Fruit fly (Drosophila melanogaster) whole organism, pupa: Measurements from ENCODE around the gene CG16749.

Experiments used
- CG10348 ChIP-seq: fragments of 200-800 bp; sonication (Bioruptor generic); IDR thresholded peaks from 2 replicates; pipeline ENCODE4 v1.3.6; 2022; ENCODE audit warnings: missing biosample characterization, missing genetic modification characterization
- CG14655 ChIP-seq: fragments of 200-800 bp; sonication (Bioruptor generic); optimal IDR thresholded peaks from 3 replicates; lab custom pipeline; 2017; ENCODE audit warnings: mild to moderate bottlenecking, missing biosample characterization, missing genetic modification reagents, missing genetic modification characterization
- CG15710 ChIP-seq: fragments of 200-800 bp; sonication (Bioruptor generic); optimal IDR thresholded peaks from 2 replicates; lab custom pipeline; 2018; ENCODE audit warnings: missing biosample characterization, mild to moderate bottlenecking, missing genetic modification characterization, moderate library complexity
- CG32121 ChIP-seq: fragments of 200-800 bp; sonication (Bioruptor generic); IDR thresholded peaks from 2 replicates; pipeline ENCODE4 v1.3.6; 2022; ENCODE audit warnings: missing biosample characterization, missing genetic modification characterization
- CG34367 ChIP-seq: fragments of 200-800 bp; sonication (Bioruptor generic); optimal IDR thresholded peaks from 2 replicates; lab custom pipeline; 2018; ENCODE audit warnings: missing biosample characterization, mild to moderate bottlenecking, missing genetic modification characterization
- CG8159 ChIP-seq: fragments of 200-800 bp; sonication (Bioruptor generic); optimal IDR thresholded peaks from 3 replicates; lab custom pipeline; 2018; ENCODE audit warnings: missing biosample characterization, mild to moderate bottlenecking, missing genetic modification characterization, moderate library complexity
- CG8301 ChIP-seq: fragments of 200-800 bp; sonication (Bioruptor generic); optimal IDR thresholded peaks from 2 replicates; lab custom pipeline; 2018; ENCODE audit warnings: missing biosample characterization, mild to moderate bottlenecking, missing genetic modification characterization
- EcR ChIP-seq: fragments of 200-800 bp; sonication (Bioruptor generic); optimal IDR thresholded peaks from 3 replicates; lab custom pipeline; 2019; ENCODE audit warnings: missing biosample characterization, missing genetic modification characterization, mild to moderate bottlenecking, moderate library complexity, missing genetic modification reagents
- Ets98B ChIP-seq: fragments of 200-800 bp; sonication (Bioruptor generic); IDR thresholded peaks from 2 replicates; pipeline ENCODE4 v1.3.6; 2022; ENCODE audit warnings: missing biosample characterization, missing genetic modification characterization
- Snoo ChIP-seq: fragments of 200-800 bp; sonication (Bioruptor generic); optimal IDR thresholded peaks from 3 replicates; lab custom pipeline; 2017; ENCODE audit warnings: missing biosample characterization, mild to moderate bottlenecking, missing genetic modification characterization, inconsistent platforms
- fd96Ca ChIP-seq: fragments of 200-800 bp; sonication (Bioruptor generic); IDR thresholded peaks from 3 replicates; pipeline ENCODE4 v1.3.6; 2022; ENCODE audit warnings: missing biosample characterization, missing genetic modification characterization

DNA sequence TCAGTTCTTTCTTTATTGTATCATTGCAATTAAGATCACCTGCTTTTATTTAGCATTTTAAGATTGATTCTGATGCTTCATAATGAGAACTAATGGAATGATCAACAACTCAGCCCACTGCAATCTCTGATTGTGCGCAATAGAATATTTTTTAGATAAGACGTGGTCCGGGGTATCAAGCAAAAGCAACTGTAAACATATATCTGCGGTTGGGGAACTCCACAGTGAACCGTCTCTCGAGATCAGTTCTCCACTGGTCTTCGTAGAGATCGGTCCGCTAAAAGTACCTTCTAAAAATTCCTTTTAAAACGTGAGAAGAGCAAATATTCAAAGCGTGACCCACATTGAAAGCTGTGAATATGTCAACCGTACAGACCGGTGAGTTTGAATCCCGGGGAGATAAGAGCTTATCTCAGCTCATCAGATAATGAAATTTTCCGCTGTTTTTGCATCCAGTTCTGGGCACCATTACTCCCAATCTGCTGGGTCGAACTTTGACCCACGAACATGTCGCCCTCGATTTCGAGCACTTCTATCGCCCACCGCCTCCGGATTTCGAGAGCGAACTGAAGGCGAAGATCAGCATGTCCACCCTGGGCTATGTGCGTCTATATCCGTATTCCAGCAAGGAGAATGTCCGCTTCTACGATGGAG is 31.5 kb upstream of the CG16749 start, which contains the start of gene CG18473:
- TF ChIP-seq EcR (GFP tag; lab: Kevin White, UChicago) (no peak), CG32121 (no peak), fd96Ca (GFP tag; lab: Robert Waterston, UW) (no peak), CG14655 (GFP tag; lab: Kevin White, UChicago) (no peak), CG10348 (GFP tag; lab: Robert Waterston, UW) (no peak), CG34367 (no peak), Ets98B (GFP tag; lab: Robert Waterston, UW) (no peak), CG8159 (no peak), CG15710 (tag; lab: Kevin White, UChicago) (no peak), CG8301 (tag; lab: Kevin White, UChicago) (no peak), Snoo (tag; lab: Kevin White, UChicago) (no peak)
